Worm (Caenorhabditis elegans) whole organism, L1 larva: ENCODE results near the gene lec-8.
A peak's percentile ranks its signal among the peaks of the same experiment; 100 is the strongest.

Source experiments
- C04F5.9 ChIP-seq: sonication (generic microtip); optimal IDR thresholded peaks from 2 replicates; lab custom pipeline; 2016; ENCODE audit warnings: missing genetic modification characterization, missing compliant biosample characterization
- C16A3.4 ChIP-seq: fragments of 150-350 bp; optimal IDR thresholded peaks from 2 replicates; lab custom pipeline; 2014; ENCODE audit warnings: missing biosample characterization, missing genetic modification characterization
- F16B12.6 ChIP-seq: fragments of 150-350 bp; optimal IDR thresholded peaks from 2 replicates; lab custom pipeline; 2014; ENCODE audit warnings: missing biosample characterization, missing genetic modification characterization
- aha-1 ChIP-seq: fragments of 150-350 bp; optimal IDR thresholded peaks from 2 replicates; lab custom pipeline; 2014; ENCODE audit warnings: missing biosample characterization, missing genetic modification characterization
- ama-1 ChIP-seq: fragments of 150-350 bp; optimal IDR thresholded peaks from 2 replicates; lab custom pipeline; 2014
- ceh-8 ChIP-seq: fragments of 200-800 bp; sonication (Bioruptor generic); optimal IDR thresholded peaks from 2 replicates; lab custom pipeline; 2018; ENCODE audit warnings: mild to moderate bottlenecking, missing genetic modification characterization, moderate library complexity, missing compliant biosample characterization
- ceh-82 ChIP-seq, 3 experiments: fragments of 150-350 bp in 1 of 3; sonication (generic microtip) in 2 of 3; optimal IDR thresholded peaks; 2 replicates each; lab custom pipeline; 2014 to 2017; ENCODE audit warnings: missing biosample characterization in 3 of 3, missing genetic modification characterization in 3 of 3
- ceh-90 ChIP-seq: sonication (generic microtip); optimal IDR thresholded peaks from 2 replicates; lab custom pipeline; 2016; ENCODE audit warnings: missing genetic modification characterization, missing compliant biosample characterization
- ces-1 ChIP-seq: fragments of 150-350 bp; optimal IDR thresholded peaks from 2 replicates; lab custom pipeline; 2014; ENCODE audit warnings: missing biosample characterization, missing genetic modification reagents, missing genetic modification characterization
- dpl-1 ChIP-seq, 3 experiments: fragments of 150-350 bp in 2 of 3; sonication (generic microtip) in 1 of 3; optimal IDR thresholded peaks; 2 replicates each; lab custom pipeline; 2014 to 2017; ENCODE audit warnings: missing biosample characterization in 3 of 3, missing genetic modification characterization in 3 of 3, missing genetic modification reagents in 3 of 3
- dsc-1 ChIP-seq: sonication (generic microtip); optimal IDR thresholded peaks from 2 replicates; lab custom pipeline; 2016; ENCODE audit warnings: mild to moderate bottlenecking, missing genetic modification characterization, missing compliant biosample characterization
- efl-1 ChIP-seq, 4 experiments: fragments of 150-350 bp; optimal IDR thresholded peaks in 3 of 4; peaks in 1 of 4; 1 replicate in 1 of 4; 2 replicates in 3 of 4; lab custom pipeline; 2014; ENCODE audit warnings: missing biosample characterization in 2 of 4, missing genetic modification characterization in 2 of 4, missing genetic modification reagents in 2 of 4
- efl-3 ChIP-seq: fragments of 200-800 bp; sonication (Bioruptor generic); optimal IDR thresholded peaks from 2 replicates; lab custom pipeline; 2018; ENCODE audit warnings: mild to moderate bottlenecking, missing genetic modification characterization, missing compliant biosample characterization
- egl-13 ChIP-seq: sonication (generic microtip); optimal IDR thresholded peaks from 2 replicates; lab custom pipeline; 2016; ENCODE audit warnings: missing genotype, missing genetic modification reagents, missing genetic modification characterization, missing compliant biosample characterization
- egl-27 ChIP-seq, 2 experiments: fragments of 150-350 bp in 1 of 2; sonication (generic microtip); optimal IDR thresholded peaks; 3 replicates each; lab custom pipeline; 2017 to 2018; ENCODE audit warnings: missing biosample characterization in 2 of 2, missing genetic modification characterization in 2 of 2, missing genetic modification reagents in 2 of 2
- elt-2 ChIP-seq: sonication (generic microtip); optimal IDR thresholded peaks from 2 replicates; lab custom pipeline; 2016; ENCODE audit warnings: missing genetic modification characterization, mild to moderate bottlenecking, inconsistent platforms, missing compliant biosample characterization, missing genetic modification reagents
- fkh-8 ChIP-seq: sonication (generic microtip); optimal IDR thresholded peaks from 2 replicates; lab custom pipeline; 2016; ENCODE audit warnings: mild to moderate bottlenecking, missing genetic modification characterization, missing compliant biosample characterization
- grh-1 ChIP-seq: fragments of 200-800 bp; sonication (Bioruptor generic); IDR thresholded peaks from 2 replicates; pipeline ENCODE4 v1.3.6; 2022; ENCODE audit warnings: missing genetic modification reagents, missing genetic modification characterization, missing compliant biosample characterization
- hlh-17 ChIP-seq: fragments of 200-800 bp; sonication (Bioruptor generic); optimal IDR thresholded peaks from 2 replicates; lab custom pipeline; 2018; ENCODE audit warnings: missing genetic modification characterization, mild to moderate bottlenecking, missing compliant biosample characterization, moderate library complexity, borderline replicate concordance
- hpl-2 ChIP-seq: fragments of 150-350 bp; optimal IDR thresholded peaks from 2 replicates; lab custom pipeline; 2014; ENCODE audit warnings: missing biosample characterization, missing genetic modification reagents, missing genetic modification characterization
- irx-1 ChIP-seq: sonication (generic microtip); optimal IDR thresholded peaks from 2 replicates; lab custom pipeline; 2016; ENCODE audit warnings: missing genetic modification characterization, missing compliant biosample characterization
- isw-1 ChIP-seq: fragments of 200-800 bp; sonication (Bioruptor generic); IDR thresholded peaks from 2 replicates; pipeline ENCODE4 v1.3.6; 2022; ENCODE audit warnings: missing genetic modification characterization, missing compliant biosample characterization
- lin-13 ChIP-seq: fragments of 150-350 bp; optimal IDR thresholded peaks from 2 replicates; lab custom pipeline; 2014; ENCODE audit warnings: missing biosample characterization, missing genetic modification reagents, missing genetic modification characterization
- lin-15B ChIP-seq: fragments of 150-350 bp; sonication (generic microtip); optimal IDR thresholded peaks from 3 replicates; lab custom pipeline; 2014; ENCODE audit warnings: missing biosample characterization, missing genetic modification characterization
- lin-35 ChIP-seq, 2 experiments: fragments of 150-350 bp; optimal IDR thresholded peaks; 2 replicates each; lab custom pipeline; 2014; ENCODE audit warnings: missing biosample characterization in 2 of 2, missing genetic modification characterization in 2 of 2, missing genetic modification reagents in 2 of 2
- lsy-2 ChIP-seq, 2 experiments: fragments of 150-350 bp; optimal IDR thresholded peaks; 2 replicates each; lab custom pipeline; 2014; ENCODE audit warnings: missing biosample characterization in 2 of 2, missing genetic modification characterization in 2 of 2
- mab-9 ChIP-seq: fragments of 200-800 bp; sonication (Bioruptor generic); IDR thresholded peaks from 2 replicates; pipeline ENCODE4 v1.3.6; 2022; ENCODE audit warnings: missing genetic modification reagents, missing genetic modification characterization, missing compliant biosample characterization
- mdl-1 ChIP-seq, 2 experiments: fragments of 150-350 bp; optimal IDR thresholded peaks; 2 replicates each; lab custom pipeline; 2014 to 2017; ENCODE audit warnings: missing biosample characterization in 2 of 2, missing genetic modification characterization in 2 of 2, inconsistent platforms in 1 of 2
- mef-2 ChIP-seq: fragments of 150-350 bp; optimal IDR thresholded peaks from 2 replicates; lab custom pipeline; 2014; ENCODE audit warnings: missing biosample characterization, missing genetic modification characterization
- mep-1 ChIP-seq: fragments of 150-350 bp; optimal IDR thresholded peaks from 2 replicates; lab custom pipeline; 2014; ENCODE audit warnings: missing biosample characterization, missing genetic modification characterization
- nhr-11 ChIP-seq: fragments of 150-350 bp; optimal IDR thresholded peaks from 2 replicates; lab custom pipeline; 2014; ENCODE audit warnings: missing biosample characterization, missing genetic modification characterization
- nhr-19 ChIP-seq: fragments of 200-800 bp; sonication (Bioruptor generic); conservative IDR thresholded peaks from 2 replicates; pipeline ENCODE4 v1.3.6; 2022; ENCODE audit warnings: missing genetic modification characterization, missing compliant biosample characterization
- nhr-76 ChIP-seq: sonication (generic microtip); optimal IDR thresholded peaks from 2 replicates; lab custom pipeline; 2017; ENCODE audit warnings: missing biosample characterization, missing genetic modification characterization
- nhr-77 ChIP-seq: fragments of 150-350 bp; optimal IDR thresholded peaks from 2 replicates; lab custom pipeline; 2014; ENCODE audit warnings: missing biosample characterization, missing genetic modification characterization
- nhr-84 ChIP-seq: sonication (generic microtip); optimal IDR thresholded peaks from 2 replicates; lab custom pipeline; 2017; ENCODE audit warnings: missing biosample characterization, missing genetic modification characterization
- nhr-85 ChIP-seq: sonication (generic microtip); peaks from one replicate; lab custom pipeline; 2016; ENCODE audit warnings: missing genetic modification characterization, inconsistent platforms, missing compliant biosample characterization
- nhr-90 ChIP-seq: sonication (generic microtip); optimal IDR thresholded peaks from 2 replicates; lab custom pipeline; 2016; ENCODE audit warnings: mild to moderate bottlenecking, missing genetic modification characterization, missing compliant biosample characterization; ENCODE audit not compliant: poor library complexity
- pag-3 ChIP-seq: sonication (generic microtip); optimal IDR thresholded peaks from 2 replicates; lab custom pipeline; 2017; ENCODE audit warnings: missing genetic modification characterization, mild to moderate bottlenecking, missing compliant biosample characterization, antibody characterized with exemption, borderline replicate concordance; ENCODE audit not compliant: insufficient read depth
- pax-3 ChIP-seq: fragments of 200-800 bp; sonication (Bioruptor generic); optimal IDR thresholded peaks from 2 replicates; lab custom pipeline; 2018; ENCODE audit warnings: mild to moderate bottlenecking, missing genetic modification characterization, moderate library complexity, missing compliant biosample characterization
- pqm-1 ChIP-seq: sonication (generic microtip); optimal IDR thresholded peaks from 3 replicates; lab custom pipeline; 2017; ENCODE audit warnings: missing biosample characterization, missing genetic modification characterization
- rnt-1 ChIP-seq: sonication (generic microtip); optimal IDR thresholded peaks from 2 replicates; lab custom pipeline; 2016; ENCODE audit warnings: mild to moderate bottlenecking, missing genetic modification characterization, moderate library complexity, missing compliant biosample characterization
- snpc-4 ChIP-seq: fragments of 150-350 bp; optimal IDR thresholded peaks from 2 replicates; lab custom pipeline; 2014; ENCODE audit warnings: missing biosample characterization, missing genetic modification characterization
- snu-23 ChIP-seq: sonication (generic microtip); optimal IDR thresholded peaks from 2 replicates; lab custom pipeline; 2016; ENCODE audit warnings: missing genetic modification characterization, missing compliant biosample characterization
- sox-4 ChIP-seq: sonication (generic microtip); optimal IDR thresholded peaks from 2 replicates; lab custom pipeline; 2016; ENCODE audit warnings: missing genetic modification characterization, missing compliant biosample characterization
- sptf-1 ChIP-seq: fragments of 150-350 bp; optimal IDR thresholded peaks from 2 replicates; lab custom pipeline; 2014; ENCODE audit warnings: missing biosample characterization, missing genetic modification characterization
- sup-37 ChIP-seq: fragments of 200-800 bp; sonication (Bioruptor generic); optimal IDR thresholded peaks from 2 replicates; lab custom pipeline; 2018; ENCODE audit warnings: mild to moderate bottlenecking, missing genetic modification characterization, missing compliant biosample characterization
- swsn-7 ChIP-seq: sonication (generic microtip); optimal IDR thresholded peaks from 2 replicates; lab custom pipeline; 2016; ENCODE audit warnings: missing genetic modification characterization, missing compliant biosample characterization
- tbx-2 ChIP-seq: sonication (generic microtip); optimal IDR thresholded peaks from 2 replicates; lab custom pipeline; 2016; ENCODE audit warnings: missing genetic modification characterization, missing compliant biosample characterization
- unc-62 ChIP-seq: fragments of 150-350 bp; optimal IDR thresholded peaks from 2 replicates; lab custom pipeline; 2014; ENCODE audit warnings: missing biosample characterization, missing genetic modification reagents, missing genetic modification characterization
- xbp-1 ChIP-seq: sonication (generic microtip); optimal IDR thresholded peaks from 2 replicates; lab custom pipeline; 2016; ENCODE audit warnings: missing genetic modification characterization, missing compliant biosample characterization
- ztf-11 ChIP-seq, 2 experiments: sonication (generic microtip); optimal IDR thresholded peaks; 2 replicates each; lab custom pipeline; 2016 to 2017; ENCODE audit warnings: missing genetic modification characterization in 2 of 2, missing biosample characterization in 1 of 2, missing compliant biosample characterization in 1 of 2
- ztf-4 ChIP-seq: fragments of 150-350 bp; optimal IDR thresholded peaks from 2 replicates; lab custom pipeline; 2014; ENCODE audit warnings: missing biosample characterization, missing genetic modification characterization

The lec-8 gene

DNA sequence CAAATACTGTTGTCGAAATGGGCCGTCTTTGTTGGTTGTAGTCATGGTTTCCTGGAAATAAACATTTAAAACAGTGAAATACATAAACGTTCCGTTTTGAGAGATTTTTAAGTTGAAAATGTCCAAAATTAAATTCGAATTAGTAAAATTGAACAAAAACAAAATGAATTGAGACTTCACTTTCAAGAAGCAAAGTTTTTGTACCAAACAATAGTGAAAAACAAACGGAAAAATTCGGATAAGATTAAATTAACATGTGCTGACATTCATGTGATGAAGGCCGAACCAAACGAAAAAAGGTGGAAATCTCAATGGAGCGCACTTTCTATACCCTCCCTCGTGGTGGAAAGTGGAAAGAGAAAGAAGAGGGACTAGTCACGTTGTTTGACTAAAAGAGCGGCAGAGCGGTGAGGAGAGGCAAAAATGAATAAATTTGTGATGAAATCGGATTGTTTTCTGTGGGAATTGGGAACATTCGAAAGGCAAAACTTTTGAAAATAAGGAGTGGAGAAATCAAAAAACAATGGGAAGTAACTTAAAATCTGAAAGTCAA lies 12.3 kb upstream of the lec-8 start, which contains the start of gene ipla-2:
Gene ipla-2 (minus strand): TSS at position 51 of the 553 bp plus-strand sequence.
- TF ChIP-seq elt-2, result no peak
- no peak for TF ChIP-seq egl-27 (tag; optimal IDR thresholded peaks at IDR 0.05; lab: Kevin White, UChicago)
- TF ChIP-seq dsc-1, result peak; percentile 15
- peak; percentile 26 to 30 for TF ChIP-seq efl-1 (optimal IDR thresholded peaks at IDR 0.05; lab: Kevin White, UChicago)
- peak; percentile 34 to 65 for TF ChIP-seq efl-1 (GFP tag; optimal IDR thresholded peaks at IDR 0.05 in 1 of 2; lab: Kevin White, UChicago)
- no peak for TF ChIP-seq nhr-76 (tag; lab: Kevin White, UChicago)
- peak; percentile 32 for TF ChIP-seq ceh-8
- peak; percentile 67 for TF ChIP-seq lin-13 (GFP tag; lab: Kevin White, UChicago)
- TF ChIP-seq lin-35 (GFP tag; optimal IDR thresholded peaks at IDR 0.05; lab: Kevin White, UChicago), result peak; percentile 26 to 75
- peak in 2 of 3 experiments; percentile 11 to 70 for TF ChIP-seq ceh-82 (tag; optimal IDR thresholded peaks at IDR 0.05; lab: Kevin White, UChicago)
- TF ChIP-seq mef-2 (tag; lab: Kevin White, UChicago), result peak; percentile 9
- TF ChIP-seq grh-1, result no peak
- TF ChIP-seq mep-1, result peak; percentile 81
- TF ChIP-seq xbp-1 (tag; lab: Kevin White, UChicago), result peak; percentile 59
- no peak for TF ChIP-seq ama-1 (lab: Kevin White, UChicago)
- TF ChIP-seq aha-1 (tag; lab: Kevin White, UChicago), result no peak
- TF ChIP-seq irx-1 (tag; lab: Kevin White, UChicago), result peak; percentile 31
- peak; percentile 28 for TF ChIP-seq nhr-90 (tag; lab: Kevin White, UChicago)
- TF ChIP-seq pax-3 (tag; lab: Kevin White, UChicago), result peak; percentile 17
- TF ChIP-seq ztf-4 (tag; lab: Kevin White, UChicago), result peak; percentile 10
- TF ChIP-seq swsn-7 (tag; lab: Kevin White, UChicago), result peak; percentile 70
- TF ChIP-seq C04F5.9 (tag; lab: Kevin White, UChicago), result no peak
- no peak for TF ChIP-seq unc-62 (GFP tag; lab: Kevin White, UChicago)
- peak; percentile 77 for TF ChIP-seq fkh-8 (tag; lab: Kevin White, UChicago)
- peak; percentile 55 for TF ChIP-seq rnt-1
- TF ChIP-seq isw-1 (GFP tag; lab: Robert Waterston, UW), result peak; percentile 23
- peak; percentile 15 for TF ChIP-seq egl-13 (tag; lab: Kevin White, UChicago)
- no peak for TF ChIP-seq nhr-84 (tag; lab: Kevin White, UChicago)
- peak; percentile 50 for TF ChIP-seq pag-3 (tag; lab: Kevin White, UChicago)
- TF ChIP-seq mab-9 (GFP tag; lab: Robert Waterston, UW), result no peak
- peak; percentile 39; the same call in 1 of the 2 replicates for TF ChIP-seq nhr-19 (GFP tag; lab: Robert Waterston, UW)
- peak; percentile 40 to 59 (median 48) for TF ChIP-seq dpl-1 (GFP tag; optimal IDR thresholded peaks at IDR 0.05; lab: Kevin White, UChicago)
- TF ChIP-seq pqm-1 (tag; lab: Kevin White, UChicago), result no peak
- no peak for TF ChIP-seq sptf-1 (tag; lab: Kevin White, UChicago)
- TF ChIP-seq lin-15B (tag; lab: Kevin White, UChicago), result no peak
- TF ChIP-seq F16B12.6 (tag; lab: Kevin White, UChicago), result peak; percentile 20
- peak; percentile 65 for TF ChIP-seq C16A3.4
- TF ChIP-seq ces-1 (GFP tag; lab: Kevin White, UChicago), result no peak
- TF ChIP-seq snpc-4 (tag; lab: Kevin White, UChicago), result peak; percentile 32
- TF ChIP-seq nhr-11 (tag; lab: Kevin White, UChicago), result no peak
- TF ChIP-seq mdl-1 (tag; optimal IDR thresholded peaks at IDR 0.05; lab: Kevin White, UChicago), result peak in 1 of 2 experiments; percentile 92
- peak; percentile 68 for TF ChIP-seq hpl-2 (GFP tag; lab: Kevin White, UChicago)
- no peak for TF ChIP-seq sox-4 (tag; lab: Kevin White, UChicago)
- peak; percentile 67 for TF ChIP-seq tbx-2
- no peak for TF ChIP-seq nhr-77 (tag; lab: Kevin White, UChicago)
- TF ChIP-seq ztf-11 (tag; optimal IDR thresholded peaks at IDR 0.05; lab: Kevin White, UChicago), result no peak
- peak; percentile 69 for TF ChIP-seq nhr-85 (tag; lab: Kevin White, UChicago)
- peak; percentile 88 for TF ChIP-seq snu-23 (GFP tag; lab: Kevin White, UChicago)
- TF ChIP-seq ceh-90, result no peak
- TF ChIP-seq lsy-2 (tag; optimal IDR thresholded peaks at IDR 0.05; lab: Kevin White, UChicago), result peak; percentile 59 to 70
- TF ChIP-seq sup-37 (GFP tag; lab: Kevin White, UChicago), result no peak
- no peak for TF ChIP-seq efl-3 (GFP tag; lab: Kevin White, UChicago)
- no peak for TF ChIP-seq hlh-17
